Worm (Caenorhabditis elegans) whole organism, midembryonic: Measurements from ENCODE around the gene B0035.21.

Experiments
- T22C8.4 ChIP-seq: fragments of 200-800 bp; sonication (Bioruptor generic); IDR thresholded peaks from 2 replicates; pipeline ENCODE4 v1.3.6; 2022; ENCODE audit warnings: missing genetic modification characterization, missing compliant biosample characterization
- cog-1 ChIP-seq: sonication (generic microtip); optimal IDR thresholded peaks from 2 replicates; lab custom pipeline; 2016; ENCODE audit warnings: missing genetic modification characterization, missing compliant biosample characterization
- flt-1 ChIP-seq: fragments of 200-800 bp; sonication (Bioruptor generic); IDR thresholded peaks from 2 replicates; pipeline ENCODE4 v1.3.6; 2022; ENCODE audit warnings: missing genetic modification characterization, missing compliant biosample characterization
- klf-2 ChIP-seq: fragments of 200-800 bp; sonication (Bioruptor generic); conservative IDR thresholded peaks from 2 replicates; pipeline ENCODE4 v1.3.6; 2022; ENCODE audit warnings: missing genetic modification reagents, missing genetic modification characterization, missing compliant biosample characterization
- med-1 ChIP-seq: sonication (generic microtip); optimal IDR thresholded peaks from 2 replicates; lab custom pipeline; 2017; ENCODE audit warnings: missing genetic modification characterization, mild to moderate bottlenecking, missing compliant biosample characterization, antibody characterized with exemption, missing genetic modification reagents; ENCODE audit not compliant: insufficient read depth
- ztf-29 ChIP-seq: fragments of 200-800 bp; sonication (Bioruptor generic); IDR thresholded peaks from 2 replicates; pipeline ENCODE4 v1.3.6; 2022; ENCODE audit warnings: missing genetic modification reagents, missing genetic modification characterization, missing compliant biosample characterization

- TF ChIP-seq cog-1 (tag; lab: Kevin White, UChicago): no peak
- no peak for TF ChIP-seq T22C8.4 (GFP tag; lab: Robert Waterston, UW)
- TF ChIP-seq ztf-29 (GFP tag; lab: Robert Waterston, UW): no peak
- no peak for TF ChIP-seq klf-2
- no peak for TF ChIP-seq flt-1 (GFP tag; lab: Robert Waterston, UW)
- no peak for TF ChIP-seq med-1 (GFP tag; lab: Kevin White, UChicago)
Observed at ce11 chrIV:11361409-11361808, 34.3 kb downstream of the B0035.21 start, which contains the start of gene T01G1.4.
